Worm (Caenorhabditis elegans) whole organism, L3 larva: ENCODE measurements around the gene noa-1.

Experiments
- R02D3.7 ChIP-seq: fragments of 150-350 bp; optimal IDR thresholded peaks from 2 replicates; lab custom pipeline; 2014; ENCODE audit warnings: missing biosample characterization, missing genetic modification characterization
- ZK546.5 ChIP-seq: sonication (generic microtip); optimal IDR thresholded peaks from 2 replicates; lab custom pipeline; 2017; ENCODE audit warnings: missing biosample characterization, missing genetic modification characterization
- aly-2 ChIP-seq: fragments of 150-350 bp; optimal IDR thresholded peaks from 2 replicates; lab custom pipeline; 2014; ENCODE audit warnings: missing biosample characterization, missing genetic modification characterization
- ceh-16 ChIP-seq: sonication (generic microtip); optimal IDR thresholded peaks from 2 replicates; lab custom pipeline; 2017; ENCODE audit warnings: missing biosample characterization, missing genetic modification characterization
- ceh-28 ChIP-seq: fragments of 150-350 bp; optimal IDR thresholded peaks from 2 replicates; lab custom pipeline; 2014; ENCODE audit warnings: missing biosample characterization, missing genetic modification reagents, missing genetic modification characterization
- ceh-82 ChIP-seq: fragments of 150-350 bp; optimal IDR thresholded peaks from 2 replicates; lab custom pipeline; 2014; ENCODE audit warnings: missing biosample characterization, missing genetic modification characterization
- ceh-9 ChIP-seq: sonication (generic microtip); optimal IDR thresholded peaks from 2 replicates; lab custom pipeline; 2018; ENCODE audit warnings: missing biosample characterization, missing genetic modification characterization
- egl-27 ChIP-seq: sonication (generic microtip); optimal IDR thresholded peaks from 4 replicates; lab custom pipeline; 2017; ENCODE audit warnings: missing biosample characterization, missing genetic modification reagents, missing genetic modification characterization
- elt-1 ChIP-seq: fragments of 150-350 bp; optimal IDR thresholded peaks from 2 replicates; lab custom pipeline; 2014; ENCODE audit warnings: missing biosample characterization, missing genetic modification characterization
- elt-2 ChIP-seq: sonication (generic microtip); optimal IDR thresholded peaks from 2 replicates; lab custom pipeline; 2016; ENCODE audit warnings: missing genetic modification reagents, mild to moderate bottlenecking, missing genetic modification characterization, missing compliant biosample characterization
- elt-3 ChIP-seq, 3 experiments: fragments of 150-350 bp in 1 of 3; sonication (generic microtip) in 2 of 3; optimal IDR thresholded peaks; 2 replicates in 2 of 3; 4 replicates in 1 of 3; lab custom pipeline; 2014 to 2017; ENCODE audit warnings: missing biosample characterization in 3 of 3, missing genetic modification characterization in 3 of 3
- eor-1 ChIP-seq, 2 experiments: fragments of 150-350 bp; optimal IDR thresholded peaks; 2 replicates each; lab custom pipeline; 2014 to 2018; ENCODE audit warnings: missing biosample characterization in 2 of 2, missing genetic modification characterization in 2 of 2
- fkh-10 ChIP-seq: sonication (generic microtip); optimal IDR thresholded peaks from 2 replicates; lab custom pipeline; 2017; ENCODE audit warnings: missing biosample characterization, missing genetic modification reagents, missing genetic modification characterization
- fkh-2 ChIP-seq: fragments of 150-350 bp; optimal IDR thresholded peaks from 2 replicates; lab custom pipeline; 2014; ENCODE audit warnings: missing biosample characterization, missing genetic modification reagents, missing genetic modification characterization
- jun-1 ChIP-seq: fragments of 150-350 bp; optimal IDR thresholded peaks from 2 replicates; lab custom pipeline; 2014; ENCODE audit warnings: missing biosample characterization, missing genetic modification reagents, missing genetic modification characterization
- lin-15B ChIP-seq: fragments of 150-350 bp; optimal IDR thresholded peaks from 2 replicates; lab custom pipeline; 2014; ENCODE audit warnings: missing biosample characterization, missing genetic modification characterization
- lsy-12 ChIP-seq: sonication (generic microtip); optimal IDR thresholded peaks from 2 replicates; lab custom pipeline; 2016; ENCODE audit warnings: mild to moderate bottlenecking, missing genetic modification characterization, missing compliant biosample characterization
- mdl-1 ChIP-seq: fragments of 150-350 bp; optimal IDR thresholded peaks from 2 replicates; lab custom pipeline; 2014; ENCODE audit warnings: missing biosample characterization, missing genetic modification characterization
- mml-1 ChIP-seq: fragments of 150-350 bp; sonication (generic microtip); optimal IDR thresholded peaks from 3 replicates; lab custom pipeline; 2014; ENCODE audit warnings: missing biosample characterization, missing genetic modification characterization
- nfya-1 ChIP-seq: sonication (generic microtip); optimal IDR thresholded peaks from 2 replicates; lab custom pipeline; 2017; ENCODE audit warnings: missing genetic modification characterization, mild to moderate bottlenecking, missing compliant biosample characterization, antibody characterized with exemption, moderate library complexity; ENCODE audit not compliant: insufficient read depth
- nhr-11 ChIP-seq: fragments of 150-350 bp; optimal IDR thresholded peaks from 2 replicates; lab custom pipeline; 2014; ENCODE audit warnings: missing biosample characterization, missing genetic modification characterization
- nhr-12 ChIP-seq: fragments of 150-350 bp; optimal IDR thresholded peaks from 2 replicates; lab custom pipeline; 2014; ENCODE audit warnings: missing biosample characterization, missing genetic modification characterization
- nhr-23 ChIP-seq: fragments of 150-350 bp; optimal IDR thresholded peaks from 2 replicates; lab custom pipeline; 2014; ENCODE audit warnings: missing biosample characterization, missing genetic modification reagents, missing genetic modification characterization
- nhr-25 ChIP-seq: sonication (generic microtip); optimal IDR thresholded peaks from 2 replicates; lab custom pipeline; 2017; ENCODE audit warnings: missing biosample characterization, missing genetic modification characterization
- nhr-43 ChIP-seq: sonication (generic microtip); optimal IDR thresholded peaks from 2 replicates; lab custom pipeline; 2016; ENCODE audit warnings: mild to moderate bottlenecking, missing genetic modification characterization, missing compliant biosample characterization; ENCODE audit not compliant: poor library complexity, severe bottlenecking
- nhr-67 ChIP-seq: fragments of 150-350 bp; optimal IDR thresholded peaks from 2 replicates; lab custom pipeline; 2014; ENCODE audit warnings: missing biosample characterization, missing genetic modification characterization
- nhr-76 ChIP-seq: fragments of 150-350 bp; sonication (generic microtip); optimal IDR thresholded peaks from 5 replicates; lab custom pipeline; 2014; ENCODE audit warnings: missing biosample characterization, missing genetic modification characterization
- nhr-77 ChIP-seq: fragments of 150-350 bp; optimal IDR thresholded peaks from 2 replicates; lab custom pipeline; 2014; ENCODE audit warnings: missing biosample characterization, missing genetic modification characterization
- pqm-1 ChIP-seq: fragments of 150-350 bp; optimal IDR thresholded peaks from 2 replicates; lab custom pipeline; 2017; ENCODE audit warnings: missing biosample characterization, missing genetic modification characterization, inconsistent platforms
- skn-1 ChIP-seq: fragments of 150-350 bp; optimal IDR thresholded peaks from 2 replicates; lab custom pipeline; 2014; ENCODE audit warnings: missing biosample characterization, missing genetic modification characterization
- snpc-4 ChIP-seq: fragments of 150-350 bp; optimal IDR thresholded peaks from 2 replicates; lab custom pipeline; 2014; ENCODE audit warnings: missing biosample characterization, missing genetic modification characterization
- tbx-2 ChIP-seq: sonication (generic microtip); optimal IDR thresholded peaks from 2 replicates; lab custom pipeline; 2016; ENCODE audit warnings: mild to moderate bottlenecking, missing genetic modification characterization, missing compliant biosample characterization
- unc-62 ChIP-seq: fragments of 150-350 bp; sonication (generic microtip); optimal IDR thresholded peaks from 4 replicates; lab custom pipeline; 2014; ENCODE audit warnings: missing biosample characterization, missing genetic modification reagents, missing genetic modification characterization
- ztf-11 ChIP-seq: fragments of 150-350 bp; optimal IDR thresholded peaks from 2 replicates; lab custom pipeline; 2014; ENCODE audit warnings: missing biosample characterization, missing genetic modification characterization
- ztf-4 ChIP-seq: fragments of 150-350 bp; optimal IDR thresholded peaks from 2 replicates; lab custom pipeline; 2014; ENCODE audit warnings: missing biosample characterization, missing genetic modification characterization

The noa-1 gene

ce11 chrII:13505977-13506568 lies 34.8 kb downstream of the noa-1 start:
- TF ChIP-seq ceh-9 (tag; lab: Kevin White, UChicago) (no peak), ceh-82 (no peak), snpc-4 (no peak), lin-15B (tag; lab: Kevin White, UChicago) (no peak), R02D3.7 (tag; lab: Kevin White, UChicago) (no peak), ceh-28 (tag; lab: Kevin White, UChicago) (no peak), elt-2 (tag; lab: Kevin White, UChicago) (peak; percentile 64), nhr-67 (tag; lab: Kevin White, UChicago) (no peak), lsy-12 (tag; lab: Kevin White, UChicago) (no peak), mml-1 (tag; lab: Kevin White, UChicago) (no peak), nhr-23 (tag; lab: Kevin White, UChicago) (no peak), eor-1 (tag; optimal IDR thresholded peaks at IDR 0.05; lab: Kevin White, UChicago) (no peak), ZK546.5 (tag; lab: Kevin White, UChicago) (no peak), pqm-1 (tag; lab: Kevin White, UChicago) (peak; percentile 58), nfya-1 (tag; lab: Kevin White, UChicago) (peak; percentile 76), nhr-76 (tag; lab: Kevin White, UChicago) (no peak), nhr-12 (tag; lab: Kevin White, UChicago) (no peak), unc-62 (no peak), aly-2 (tag; lab: Kevin White, UChicago) (no peak), fkh-10 (no peak), mdl-1 (tag; lab: Kevin White, UChicago) (no peak), elt-1 (tag; lab: Kevin White, UChicago) (no peak), skn-1 (peak; percentile 18), nhr-11 (tag; lab: Kevin White, UChicago) (no peak), nhr-77 (no peak), ceh-16 (tag; lab: Kevin White, UChicago) (no peak), ztf-11 (tag; lab: Kevin White, UChicago) (no peak), nhr-25 (tag; lab: Kevin White, UChicago) (no peak), egl-27 (tag; lab: Kevin White, UChicago) (no peak), elt-3 (tag; optimal IDR thresholded peaks at IDR 0.05; lab: Kevin White, UChicago) (no peak)

- TF ChIP-seq pqm-1 (tag; lab: Kevin White, UChicago) (no peak), fkh-2 (no peak), nhr-43 (tag; lab: Kevin White, UChicago) (no peak), egl-27 (tag; lab: Kevin White, UChicago) (no peak), nhr-23 (tag; lab: Kevin White, UChicago) (no peak)
- TF ChIP-seq, all 47 proteins: peak for 0
These were observed 35.5 kb downstream of the noa-1 start for ce11 chrII:13505386-13505785.

- TF ChIP-seq ztf-4 (tag; lab: Kevin White, UChicago) (no peak), ztf-11 (tag; lab: Kevin White, UChicago) (no peak), elt-1 (tag; lab: Kevin White, UChicago) (no peak), skn-1 (no peak), ceh-28 (tag; lab: Kevin White, UChicago) (no peak), R02D3.7 (tag; lab: Kevin White, UChicago) (no peak), nhr-12 (tag; lab: Kevin White, UChicago) (no peak), snpc-4 (no peak), pqm-1 (tag; lab: Kevin White, UChicago) (no peak), lin-15B (tag; lab: Kevin White, UChicago) (no peak), nhr-76 (tag; lab: Kevin White, UChicago) (no peak)
These were observed 37.2 kb downstream of the noa-1 start, which contains the start of gene F54F11.1 for ce11 chrII:13503653-13504052. F54F11.1 (plus strand) TSS chrII:13503953.

ce11 chrII:13501575-13501974 lies 39.3 kb downstream of the noa-1 start, which contains the start of gene F45H10.5:
F45H10.5 (plus strand) TSS chrII:13501875.
- TF ChIP-seq jun-1 (tag; lab: Kevin White, UChicago) (no peak), tbx-2 (tag; lab: Kevin White, UChicago) (no peak), mdl-1 (tag; lab: Kevin White, UChicago) (no peak)
- TF ChIP-seq, all 47 proteins: peak for 0
